Fruit fly (Drosophila melanogaster): ENCODE data around the gene Unc50.

The Unc50 gene

dm6 chr3R:8705323-8706097 lies 29.1 kb upstream of the Unc50 start:
- TF ChIP-seq insv (optimal IDR thresholded peaks at IDR 0.05) (no peak), Myc (optimal IDR thresholded peaks at IDR 0.05) (no peak), h (optimal IDR thresholded peaks at IDR 0.05) (no peak), Sin3A (optimal IDR thresholded peaks at IDR 0.05) (no peak), ttk (optimal IDR thresholded peaks at IDR 0.05) (no peak), psq (optimal IDR thresholded peaks at IDR 0.05) (no peak)

- TF ChIP-seq Myc (optimal IDR thresholded peaks at IDR 0.05): no peak
- no peak for TF ChIP-seq Sin3A (optimal IDR thresholded peaks at IDR 0.05)
- no peak for TF ChIP-seq ttk (optimal IDR thresholded peaks at IDR 0.05)
- no peak for TF ChIP-seq h (optimal IDR thresholded peaks at IDR 0.05)
- no peak for TF ChIP-seq psq (optimal IDR thresholded peaks at IDR 0.05)
- no peak for TF ChIP-seq insv (optimal IDR thresholded peaks at IDR 0.05)
These were observed 28.3 kb upstream of the Unc50 start for dm6 chr3R:8704669-8705068.

dm6 chr3R:8701197-8701596 lies 24.8 kb upstream of the Unc50 start:
- TF ChIP-seq Myc (optimal IDR thresholded peaks at IDR 0.05) (no peak), psq (optimal IDR thresholded peaks at IDR 0.05) (no peak), Sin3A (optimal IDR thresholded peaks at IDR 0.05) (no peak), ttk (optimal IDR thresholded peaks at IDR 0.05) (no peak), h (optimal IDR thresholded peaks at IDR 0.05) (no peak), insv (optimal IDR thresholded peaks at IDR 0.05) (no peak)

- TF ChIP-seq h (optimal IDR thresholded peaks at IDR 0.05): no peak
- TF ChIP-seq insv (optimal IDR thresholded peaks at IDR 0.05): no peak
- TF ChIP-seq psq (optimal IDR thresholded peaks at IDR 0.05): no peak
- TF ChIP-seq Sin3A (optimal IDR thresholded peaks at IDR 0.05): no peak
- TF ChIP-seq Myc (optimal IDR thresholded peaks at IDR 0.05): no peak
- no peak for TF ChIP-seq ttk (optimal IDR thresholded peaks at IDR 0.05)
These were observed 24.2 kb upstream of the Unc50 start for dm6 chr3R:8700660-8701059.

dm6 chr3R:8699230-8699629 lies 22.8 kb upstream of the Unc50 start:
- no peak for TF ChIP-seq Sin3A (optimal IDR thresholded peaks at IDR 0.05)
- TF ChIP-seq insv (optimal IDR thresholded peaks at IDR 0.05): no peak
- TF ChIP-seq psq (optimal IDR thresholded peaks at IDR 0.05): no peak
- no peak for TF ChIP-seq h (optimal IDR thresholded peaks at IDR 0.05)
- TF ChIP-seq ttk (optimal IDR thresholded peaks at IDR 0.05): no peak
- TF ChIP-seq Myc (optimal IDR thresholded peaks at IDR 0.05): no peak

- no peak for TF ChIP-seq psq (optimal IDR thresholded peaks at IDR 0.05)
- no peak for TF ChIP-seq Sin3A (optimal IDR thresholded peaks at IDR 0.05)
- no peak for TF ChIP-seq Myc (optimal IDR thresholded peaks at IDR 0.05)
- TF ChIP-seq insv (optimal IDR thresholded peaks at IDR 0.05): no peak
These were observed 21.4 kb upstream of the Unc50 start, which contains the start of gene hb for dm6 chr3R:8697772-8698259. hb (minus strand) TSS chr3R:8697822.

dm6 chr3R:8694110-8694826 lies 17.9 kb upstream of the Unc50 start:
- TF ChIP-seq insv (optimal IDR thresholded peaks at IDR 0.05) (no peak), psq (optimal IDR thresholded peaks at IDR 0.05) (no peak), ttk (optimal IDR thresholded peaks at IDR 0.05) (no peak), Myc (optimal IDR thresholded peaks at IDR 0.05) (no peak), h (optimal IDR thresholded peaks at IDR 0.05) (no peak), Sin3A (optimal IDR thresholded peaks at IDR 0.05) (no peak)

- no peak for TF ChIP-seq insv (optimal IDR thresholded peaks at IDR 0.05)
- no peak for TF ChIP-seq Sin3A (optimal IDR thresholded peaks at IDR 0.05)
- no peak for TF ChIP-seq ttk (optimal IDR thresholded peaks at IDR 0.05)
- TF ChIP-seq psq (optimal IDR thresholded peaks at IDR 0.05): no peak
- TF ChIP-seq h (optimal IDR thresholded peaks at IDR 0.05): no peak
These were observed 10.0 kb upstream of the Unc50 start for dm6 chr3R:8686446-8686845.

- TF ChIP-seq ttk (optimal IDR thresholded peaks at IDR 0.05) (no peak), Myc (optimal IDR thresholded peaks at IDR 0.05) (no peak), psq (optimal IDR thresholded peaks at IDR 0.05) (no peak), insv (optimal IDR thresholded peaks at IDR 0.05) (no peak), Sin3A (optimal IDR thresholded peaks at IDR 0.05) (no peak), h (optimal IDR thresholded peaks at IDR 0.05) (no peak)
These were observed 8.1 kb upstream of the Unc50 start, which contains the start of gene CG44227 for dm6 chr3R:8684328-8685177. CG44227 (minus strand) TSS chr3R:8685176.

- TF ChIP-seq ttk (optimal IDR thresholded peaks at IDR 0.05) (no peak), h (optimal IDR thresholded peaks at IDR 0.05) (no peak), psq (optimal IDR thresholded peaks at IDR 0.05) (no peak), Myc (optimal IDR thresholded peaks at IDR 0.05) (no peak), insv (optimal IDR thresholded peaks at IDR 0.05) (no peak), Sin3A (optimal IDR thresholded peaks at IDR 0.05) (no peak)
These were observed 6.9 kb upstream of the Unc50 start for dm6 chr3R:8683280-8683679.

- TF ChIP-seq insv (optimal IDR thresholded peaks at IDR 0.05) (no peak), Sin3A (optimal IDR thresholded peaks at IDR 0.05) (no peak), ttk (optimal IDR thresholded peaks at IDR 0.05) (no peak), h (optimal IDR thresholded peaks at IDR 0.05) (no peak), psq (optimal IDR thresholded peaks at IDR 0.05) (no peak), Myc (optimal IDR thresholded peaks at IDR 0.05) (no peak)
These were observed 4.2 kb upstream of the Unc50 start for dm6 chr3R:8680611-8681010.
